Worm (Caenorhabditis elegans): ENCODE measurements around the gene dpl-1.
A peak's percentile ranks its signal among the peaks of the same experiment; 100 is the strongest.

ce11 chrII:9211684-9212083, 42.0 kb downstream of the dpl-1 start:
- TF ChIP-seq C17E4.6 (GFP tag; IDR thresholded peaks at IDR 0.05), result no peak
- peak; percentile 90 for TF ChIP-seq snpc-4 (GFP tag; optimal IDR thresholded peaks at IDR 0.05)
- TF ChIP-seq snpc-4 (tag; optimal IDR thresholded peaks at IDR 0.05), result peak; percentile 95 to 97 (median 96)
- TF ChIP-seq lsy-27 (tag; optimal IDR thresholded peaks at IDR 0.05; ENCODE audit: borderline replicate concordance, insufficient read depth), result no peak
- TF ChIP-seq dox-1 (GFP tag; IDR thresholded peaks at IDR 0.05), result peak; percentile 79
- TF ChIP-seq nhr-120 (GFP tag; IDR thresholded peaks at IDR 0.05), result no peak

All from whole organism, young adult.